Fruit fly (Drosophila melanogaster) whole organism: ENCODE results near the gene CG5612.

Source experiments
- CG8478 ChIP-seq: fragments of >200 bp; optimal IDR thresholded peaks from 2 replicates; lab custom pipeline; 2018; ENCODE audit warnings: inconsistent platforms
- Dll ChIP-seq: fragments of >200 bp; optimal IDR thresholded peaks from 2 replicates; lab custom pipeline; 2017
- EcR ChIP-seq, 2 experiments: fragments of >200 bp; optimal IDR thresholded peaks; 2 replicates each; lab custom pipeline; 2017; ENCODE audit warnings: missing biosample characterization in 2 of 2, missing genetic modification characterization in 2 of 2, missing genetic modification reagents in 2 of 2
- pan ChIP-seq: fragments of >200 bp; optimal IDR thresholded peaks from 2 replicates; lab custom pipeline; 2017
- psq ChIP-seq: fragments of >200 bp; optimal IDR thresholded peaks from 2 replicates; lab custom pipeline; 2017
- usp ChIP-seq: fragments of >200 bp; optimal IDR thresholded peaks from 2 replicates; lab custom pipeline; 2017; ENCODE audit warnings: missing biosample characterization, missing genetic modification characterization, mixed read lengths

Gene CG5612

DNA sequence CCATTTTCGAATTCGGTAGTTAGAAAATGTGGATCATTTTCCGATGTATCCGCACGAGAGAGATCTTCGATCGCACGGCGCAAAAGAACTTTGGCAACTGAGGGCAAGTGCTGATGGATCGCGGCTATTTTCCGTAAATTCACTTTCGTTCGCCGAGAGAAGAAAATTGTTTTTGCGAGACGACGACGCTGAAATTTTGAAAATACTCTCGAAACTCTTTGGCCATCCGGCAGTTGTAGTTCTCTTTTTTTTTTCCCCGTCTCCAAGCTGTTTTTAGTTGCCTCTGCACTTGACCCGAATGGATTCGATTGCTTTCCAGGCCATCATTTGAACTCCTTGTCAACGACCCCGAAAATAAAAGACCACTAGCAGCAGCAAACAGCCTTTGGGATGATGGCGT is at the start of gene CG5612:
TSS of gene CG5612 (minus strand) at position 101 of the 400 bp plus-strand sequence.
- TF ChIP-seq CG8478 (lab: Kevin White, UChicago): no peak
- no peak for TF ChIP-seq usp (GFP tag; lab: Kevin White, UChicago)
- TF ChIP-seq psq (lab: Kevin White, UChicago): no peak
- no peak for TF ChIP-seq Dll (lab: Kevin White, UChicago)
- TF ChIP-seq EcR (GFP tag; optimal IDR thresholded peaks at IDR 0.05; lab: Kevin White, UChicago): no peak
- no peak for TF ChIP-seq pan

DNA sequence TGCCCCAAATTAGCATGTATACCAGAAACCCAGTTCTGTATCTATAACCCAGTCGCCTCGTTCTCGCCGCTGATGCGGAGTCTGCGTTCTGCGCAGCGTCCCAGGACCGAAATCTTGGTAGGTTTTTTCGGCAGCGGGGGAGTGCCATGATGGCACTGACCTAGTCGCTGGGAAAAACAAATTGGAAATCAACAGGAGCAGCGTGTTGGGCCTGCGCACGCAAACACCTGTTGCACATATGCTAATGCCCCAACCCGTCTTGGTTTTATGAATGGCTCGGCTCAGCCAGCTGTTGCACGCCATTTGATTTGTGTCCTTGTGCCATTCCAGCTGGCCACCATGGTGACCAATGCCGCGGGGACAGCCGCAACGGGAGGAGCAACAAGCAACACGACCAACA is 37.0 kb upstream of the CG5612 start:
- TF ChIP-seq EcR (GFP tag; optimal IDR thresholded peaks at IDR 0.05; lab: Kevin White, UChicago) (no peak), CG8478 (lab: Kevin White, UChicago) (no peak), pan (no peak), Dll (lab: Kevin White, UChicago) (no peak), psq (lab: Kevin White, UChicago) (no peak), usp (GFP tag; lab: Kevin White, UChicago) (no peak)

- TF ChIP-seq EcR (GFP tag; optimal IDR thresholded peaks at IDR 0.05; lab: Kevin White, UChicago) (no peak), CG8478 (lab: Kevin White, UChicago) (no peak), pan (no peak), usp (GFP tag; lab: Kevin White, UChicago) (no peak), Dll (lab: Kevin White, UChicago) (no peak), psq (lab: Kevin White, UChicago) (no peak)
These were observed 36.2 kb upstream of the CG5612 start, which contains the start of gene unc80 for dm6 chr3R:27661971-27662489. Gene unc80, plus strand, starts transcription at chr3R:27662439.

dm6 chr3R:27661389-27661788 is 35.6 kb upstream of the CG5612 start:
- TF ChIP-seq EcR (GFP tag; optimal IDR thresholded peaks at IDR 0.05; lab: Kevin White, UChicago): no peak
- no peak for TF ChIP-seq CG8478 (lab: Kevin White, UChicago)
- no peak for TF ChIP-seq psq (lab: Kevin White, UChicago)

dm6 chr3R:27660127-27660579 is 34.3 kb upstream of the CG5612 start, which contains the start of gene Mlc1:
Gene Mlc1, minus strand, starts transcription at chr3R:27660177.
- TF ChIP-seq CG8478 (lab: Kevin White, UChicago): no peak
- TF ChIP-seq pan: no peak
- TF ChIP-seq psq (lab: Kevin White, UChicago): no peak
- no peak for TF ChIP-seq usp (GFP tag; lab: Kevin White, UChicago)
- no peak for TF ChIP-seq EcR (GFP tag; optimal IDR thresholded peaks at IDR 0.05; lab: Kevin White, UChicago)
- TF ChIP-seq Dll (lab: Kevin White, UChicago): no peak

DNA sequence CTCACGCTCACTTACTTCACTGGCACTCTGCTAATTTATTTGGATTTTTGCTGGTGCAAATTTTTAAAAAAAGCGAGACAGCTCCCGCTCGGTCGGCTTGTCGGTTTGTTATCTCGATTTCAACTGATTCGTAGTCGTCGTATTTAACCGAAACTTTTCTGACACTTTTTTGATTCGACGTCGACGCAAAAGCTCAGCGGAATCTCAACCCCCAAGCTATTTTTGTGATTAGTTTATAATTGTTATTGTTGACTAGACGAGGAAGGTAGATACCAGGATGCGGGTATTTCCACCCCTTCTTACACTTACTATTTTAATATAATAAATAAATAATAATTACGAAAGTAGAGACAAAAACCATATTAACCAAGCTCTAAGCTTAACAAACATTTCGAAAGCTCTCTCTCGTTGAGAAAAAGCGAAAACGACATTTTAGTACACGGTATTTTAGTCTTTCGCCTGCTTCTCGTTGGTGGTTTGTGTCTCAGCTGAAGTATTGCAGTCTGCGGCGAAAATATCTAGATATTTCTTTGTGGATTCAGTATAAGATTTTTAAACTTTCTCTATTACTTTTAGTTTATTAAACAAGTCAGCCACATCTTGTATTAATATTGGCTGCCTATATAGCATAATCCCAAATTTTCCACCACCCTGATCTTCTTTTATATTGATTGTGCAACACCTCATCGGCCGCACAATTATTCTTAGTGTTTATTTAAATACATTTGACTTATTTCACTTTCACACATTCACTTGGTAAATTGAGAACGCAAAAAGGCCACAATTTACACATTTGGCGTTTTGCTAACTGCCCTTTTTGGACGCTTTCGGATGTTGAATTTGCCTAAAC is 31.1 kb upstream of the CG5612 start, which contains the start of gene tau:
TSS of gene tau (minus strand) at position 311 of the 850 bp plus-strand sequence.
- TF ChIP-seq EcR (GFP tag; optimal IDR thresholded peaks at IDR 0.05; lab: Kevin White, UChicago): no peak
- no peak for TF ChIP-seq psq (lab: Kevin White, UChicago)
- no peak for TF ChIP-seq CG8478 (lab: Kevin White, UChicago)
- no peak for TF ChIP-seq usp (GFP tag; lab: Kevin White, UChicago)
- TF ChIP-seq Dll (lab: Kevin White, UChicago): no peak
- TF ChIP-seq pan: no peak

DNA sequence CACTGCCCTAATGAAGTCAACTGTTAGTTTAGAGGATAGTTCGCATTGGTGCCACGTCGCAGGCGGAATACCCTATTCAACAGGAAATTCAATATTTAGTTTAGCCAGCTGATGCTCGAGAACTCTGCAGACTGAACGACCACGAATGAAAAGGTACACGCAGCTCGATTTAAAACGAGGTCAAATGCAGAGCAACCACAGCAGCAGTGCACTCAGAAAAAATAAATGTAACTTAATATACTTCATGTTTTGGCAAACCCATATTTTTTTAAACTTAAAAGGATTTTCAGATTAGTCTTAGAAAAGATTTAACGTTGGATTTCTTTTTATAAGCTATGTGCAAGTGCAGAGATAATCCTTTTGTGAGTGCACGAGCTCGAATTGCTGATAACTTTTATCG is 29.3 kb upstream of the CG5612 start:
- TF ChIP-seq pan: no peak
- TF ChIP-seq Dll (lab: Kevin White, UChicago): no peak
- no peak for TF ChIP-seq usp (GFP tag; lab: Kevin White, UChicago)
- TF ChIP-seq EcR (GFP tag; optimal IDR thresholded peaks at IDR 0.05; lab: Kevin White, UChicago): no peak
- no peak for TF ChIP-seq psq (lab: Kevin White, UChicago)
- no peak for TF ChIP-seq CG8478 (lab: Kevin White, UChicago)

- no peak for TF ChIP-seq pan
- TF ChIP-seq usp (GFP tag; lab: Kevin White, UChicago): no peak
- TF ChIP-seq CG8478 (lab: Kevin White, UChicago): no peak
- TF ChIP-seq Dll (lab: Kevin White, UChicago): no peak
- TF ChIP-seq EcR (GFP tag; optimal IDR thresholded peaks at IDR 0.05; lab: Kevin White, UChicago): no peak
- no peak for TF ChIP-seq psq (lab: Kevin White, UChicago)
These were observed 26.5 kb upstream of the CG5612 start, which contains the start of gene RpS10a for dm6 chr3R:27652156-27652810. Gene RpS10a, plus strand, starts transcription at chr3R:27652760.

DNA sequence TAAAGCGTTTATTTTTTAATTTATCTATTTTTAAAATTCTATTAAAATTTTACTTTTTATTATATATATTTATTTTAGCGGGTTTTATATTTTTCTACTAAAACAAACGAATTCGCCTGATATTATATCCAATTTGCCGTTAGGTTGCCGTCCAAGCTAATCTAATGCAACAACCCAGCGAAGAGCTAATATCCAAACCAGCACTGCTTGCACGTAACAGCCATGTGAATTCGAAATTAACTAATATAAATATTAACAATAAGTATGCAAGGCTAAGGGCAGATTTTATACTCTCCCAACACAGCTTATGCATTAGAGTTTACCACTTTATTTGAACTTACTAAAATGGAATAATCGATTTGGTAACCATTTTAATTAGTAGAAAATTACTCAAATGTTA is 25.9 kb upstream of the CG5612 start:
- TF ChIP-seq CG8478 (lab: Kevin White, UChicago): no peak

DNA sequence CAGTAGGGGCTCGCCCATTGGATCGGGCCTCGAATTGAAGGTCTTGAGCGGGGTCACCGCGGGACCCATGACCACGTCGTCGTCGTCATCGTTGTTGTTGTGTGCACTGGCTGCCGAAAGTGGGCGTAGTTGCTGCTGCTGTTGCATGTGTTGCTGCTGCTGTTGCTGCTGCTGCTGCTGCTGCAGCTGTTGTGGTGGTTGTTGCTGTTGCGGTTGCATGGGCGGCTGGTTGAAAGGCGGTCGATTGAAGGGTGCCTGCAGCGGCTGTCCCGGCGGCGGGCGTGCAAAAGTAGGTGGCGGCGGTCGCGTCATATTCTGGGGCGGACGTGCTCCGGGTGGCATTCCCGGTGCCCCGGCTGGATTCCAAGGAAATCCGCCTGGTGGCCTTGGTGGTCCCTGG is 22.0 kb upstream of the CG5612 start:
- TF ChIP-seq psq (lab: Kevin White, UChicago) (no peak), CG8478 (lab: Kevin White, UChicago) (no peak), Dll (lab: Kevin White, UChicago) (no peak), pan (no peak), EcR (GFP tag; optimal IDR thresholded peaks at IDR 0.05; lab: Kevin White, UChicago) (no peak), usp (GFP tag; lab: Kevin White, UChicago) (no peak)

DNA sequence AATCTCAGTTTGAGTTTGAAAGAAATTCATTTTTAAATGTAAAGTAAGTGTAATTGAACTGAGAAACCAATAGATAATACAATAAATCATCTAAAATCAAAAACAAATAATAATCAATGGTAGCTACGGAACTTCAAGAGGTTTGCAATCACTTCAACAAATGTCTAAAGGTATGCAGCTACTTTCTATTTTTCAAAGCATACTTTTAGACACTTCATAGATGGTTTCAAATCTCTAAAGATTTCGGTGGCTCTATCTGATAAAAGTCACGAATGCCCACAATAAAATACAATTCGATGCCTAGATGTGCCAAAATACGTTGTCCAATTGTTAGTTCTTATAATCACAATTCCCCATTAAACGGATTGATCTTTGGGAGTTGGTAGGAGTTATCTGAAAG is 17.3 kb upstream of the CG5612 start:
- no peak for TF ChIP-seq usp (GFP tag; lab: Kevin White, UChicago)
- TF ChIP-seq psq (lab: Kevin White, UChicago): no peak
- no peak for TF ChIP-seq pan
- TF ChIP-seq Dll (lab: Kevin White, UChicago): no peak
- TF ChIP-seq CG8478 (lab: Kevin White, UChicago): no peak
- no peak for TF ChIP-seq EcR (GFP tag; optimal IDR thresholded peaks at IDR 0.05; lab: Kevin White, UChicago)
